Worm (Caenorhabditis elegans): ENCODE data around the gene F13H6.5.

Gene F13H6.5

DNA sequence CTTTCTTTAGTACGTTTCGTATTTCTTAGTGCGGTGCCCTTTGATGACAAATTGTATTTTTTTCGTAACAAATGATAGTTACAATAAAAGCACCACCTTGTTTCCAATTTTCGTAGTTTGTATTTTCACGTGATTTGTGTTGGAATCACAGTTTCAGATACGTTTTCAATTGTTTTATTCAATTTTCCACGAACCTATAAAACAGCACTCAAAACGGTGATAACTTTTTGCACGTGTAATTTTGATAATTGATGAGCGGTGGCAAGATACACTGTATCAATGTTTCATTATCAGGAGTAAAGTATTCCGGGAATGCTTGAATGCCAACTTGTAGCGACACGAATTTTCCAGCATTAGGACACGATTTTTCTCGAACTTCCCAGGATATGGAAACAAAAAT lies 36.4 kb upstream of the F13H6.5 start:
- TF ChIP-seq T07F8.4 (tag; optimal IDR thresholded peaks at IDR 0.05): no peak
- no peak for TF ChIP-seq rcor-1 (GFP tag; IDR thresholded peaks at IDR 0.05)
- peak; percentile 45 for TF ChIP-seq atf-7 (tag; optimal IDR thresholded peaks at IDR 0.05)
- no peak for TF ChIP-seq madf-8 (GFP tag; conservative IDR thresholded peaks at IDR 0.05)
- no peak for TF ChIP-seq nhr-90 (tag; optimal IDR thresholded peaks at IDR 0.05)
- no peak for TF ChIP-seq hlh-26 (GFP tag; conservative IDR thresholded peaks at IDR 0.05)
- peak; percentile 74 for TF ChIP-seq nhr-80 (tag; optimal IDR thresholded peaks at IDR 0.05)
- no peak for TF ChIP-seq Y95B8A.8 (GFP tag; IDR thresholded peaks at IDR 0.05)
- no peak for TF ChIP-seq rpc-1 (optimal IDR thresholded peaks at IDR 0.05)
- TF ChIP-seq rpc-1 (tag; optimal IDR thresholded peaks at IDR 0.05): no peak

ce11 chrV:6408733-6409227 lies 34.0 kb upstream of the F13H6.5 start, which contains the start of gene bcf-1:
Gene bcf-1, minus strand, starts transcription at chrV:6408783.
- TF ChIP-seq nhr-80 (tag; optimal IDR thresholded peaks at IDR 0.05) (peak; percentile 70), bed-2 (GFP tag; IDR thresholded peaks at IDR 0.05) (no peak)

ce11 chrV:6407587-6407986 lies 32.8 kb upstream of the F13H6.5 start:
- TF ChIP-seq nhr-80 (tag; optimal IDR thresholded peaks at IDR 0.05) (peak; percentile 41), mxl-1 (tag; optimal IDR thresholded peaks at IDR 0.05) (no peak)

DNA sequence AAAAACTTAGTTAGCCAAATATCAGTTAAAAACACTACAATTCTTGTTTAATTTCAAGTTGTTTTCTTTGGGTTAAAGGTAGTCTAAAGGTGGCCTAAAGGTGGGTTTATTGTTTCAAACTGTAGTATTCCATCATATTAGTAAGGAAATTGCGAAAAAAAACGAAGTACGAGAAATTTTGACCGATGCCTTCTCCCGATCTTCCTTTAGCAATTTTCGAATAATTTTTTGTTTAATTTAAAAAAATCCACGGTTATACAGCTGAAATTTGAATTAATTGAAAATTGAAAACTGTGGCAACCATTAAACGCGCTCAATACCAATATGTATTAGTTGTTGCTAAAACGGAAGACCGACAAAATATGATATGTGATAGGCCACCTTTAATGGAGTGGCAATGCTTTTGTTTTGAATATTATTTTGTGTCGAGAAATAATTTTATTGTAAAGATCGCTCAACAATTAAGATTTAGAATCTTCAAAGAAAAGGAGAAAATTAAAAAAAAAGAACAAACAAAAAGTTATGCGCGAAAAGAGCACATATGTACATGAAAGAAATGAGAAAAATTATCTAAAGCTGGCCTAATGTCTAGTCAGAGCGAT lies 26.3 kb upstream of the F13H6.5 start:
- TF ChIP-seq rpc-1 (optimal IDR thresholded peaks at IDR 0.05) (no peak), rpc-1 (tag; optimal IDR thresholded peaks at IDR 0.05) (no peak), let-526 (GFP tag; IDR thresholded peaks at IDR 0.05) (no peak), ztf-28 (GFP tag; IDR thresholded peaks at IDR 0.05) (no peak), mcd-1 (GFP tag; IDR thresholded peaks at IDR 0.05) (no peak), K12H6.12 (tag; optimal IDR thresholded peaks at IDR 0.05) (no peak), dpff-1 (tag; optimal IDR thresholded peaks at IDR 0.05) (no peak), F52B5.7 (tag; optimal IDR thresholded peaks at IDR 0.05) (no peak), lin-54 (GFP tag; optimal IDR thresholded peaks at IDR 0.05) (peak; percentile 12), Y53G8AR.9 (GFP tag; conservative IDR thresholded peaks at IDR 0.05) (peak; percentile 53), lir-1 (GFP tag; conservative IDR thresholded peaks at IDR 0.05) (no peak), attf-6 (GFP tag; IDR thresholded peaks at IDR 0.05) (0 out of 2 replicates have a peak, but pooled peaks have one; percentile 8), lin-40 (tag; optimal IDR thresholded peaks at IDR 0.05) (no peak), F23B12.7 (tag; optimal IDR thresholded peaks at IDR 0.05; ENCODE audit: insufficient read depth) (no peak), gei-17 (GFP tag; optimal IDR thresholded peaks at IDR 0.05) (no peak), madf-10 (tag; optimal IDR thresholded peaks at IDR 0.05) (no peak), aptf-3 (GFP tag; IDR thresholded peaks at IDR 0.05) (no peak), sptf-2 (GFP tag; optimal IDR thresholded peaks at IDR 0.05) (no peak), B0035.1 (tag; optimal IDR thresholded peaks at IDR 0.05) (no peak), sdz-38 (tag; optimal IDR thresholded peaks at IDR 0.05) (no peak), ceh-79 (tag; optimal IDR thresholded peaks at IDR 0.05) (no peak), lsl-1 (GFP tag; optimal IDR thresholded peaks at IDR 0.05) (no peak), egrh-3 (GFP tag; IDR thresholded peaks at IDR 0.05) (no peak), ceh-40 (GFP tag; IDR thresholded peaks at IDR 0.05) (no peak), snpc-3.4 (tag; optimal IDR thresholded peaks at IDR 0.05) (no peak), mel-28 (tag; optimal IDR thresholded peaks at IDR 0.05; ENCODE audit: borderline replicate concordance) (no peak), ztf-3 (GFP tag; optimal IDR thresholded peaks at IDR 0.05) (no peak), Y53F4B.3 (GFP tag; IDR thresholded peaks at IDR 0.05) (no peak), zim-3 (tag; optimal IDR thresholded peaks at IDR 0.05) (no peak), athp-1 (tag; optimal IDR thresholded peaks at IDR 0.05) (no peak), nhr-27 (tag; optimal IDR thresholded peaks at IDR 0.05) (no peak), nhr-80 (tag; optimal IDR thresholded peaks at IDR 0.05) (peak; percentile 24), B0336.3 (GFP tag; IDR thresholded peaks at IDR 0.05) (0 out of 2 replicates have a peak, but pooled peaks have one; percentile 33), madf-8 (GFP tag; conservative IDR thresholded peaks at IDR 0.05) (no peak), atf-7 (tag; optimal IDR thresholded peaks at IDR 0.05) (peak; percentile 29), chd-7 (tag; optimal IDR thresholded peaks at IDR 0.05) (no peak)

All from whole organism, young adult.